Fruit fly (Drosophila melanogaster) whole organism, embryonic: ENCODE measurements around the gene parvin.

Source experiments
- Awh ChIP-seq: fragments of 200-800 bp; sonication (Bioruptor generic); IDR thresholded peaks from 2 replicates; pipeline ENCODE4, ENCODE4 v1.3.6; 2022; ENCODE audit warnings: missing biosample characterization, missing genetic modification characterization
- Bgb ChIP-seq: fragments of 200-800 bp; sonication (Bioruptor generic); IDR thresholded peaks from 2 replicates; pipeline ENCODE4 v1.3.6; 2022; ENCODE audit warnings: missing biosample characterization, missing genetic modification characterization; ENCODE audit not compliant: partially characterized antibody
- CG1024 ChIP-seq: fragments of 200-800 bp; sonication (Bioruptor generic); IDR thresholded peaks from 2 replicates; pipeline ENCODE4 v1.3.6; 2022; ENCODE audit warnings: missing biosample characterization, missing genetic modification characterization
- CG10267 ChIP-seq: fragments of 200-800 bp; sonication (Bioruptor generic); optimal IDR thresholded peaks from 2 replicates; lab custom pipeline; 2018; ENCODE audit warnings: missing biosample characterization, mild to moderate bottlenecking, missing genetic modification characterization, moderate library complexity
- CG10979 ChIP-seq: fragments of 200-800 bp; sonication (Bioruptor generic); optimal IDR thresholded peaks from 2 replicates; lab custom pipeline; 2018; ENCODE audit warnings: missing biosample characterization, mild to moderate bottlenecking, missing genetic modification characterization, moderate library complexity
- CG12299 ChIP-seq: fragments of 200-800 bp; sonication (Bioruptor generic); optimal IDR thresholded peaks from 2 replicates; lab custom pipeline; 2018; ENCODE audit warnings: missing biosample characterization, mild to moderate bottlenecking, missing genetic modification characterization
- CG14441 ChIP-seq: fragments of 200-800 bp; sonication (Bioruptor generic); IDR thresholded peaks from 2 replicates; pipeline ENCODE4 v1.3.6; 2022; ENCODE audit warnings: missing biosample characterization, missing genetic modification characterization
- CG14710 ChIP-seq: fragments of 200-800 bp; sonication (Bioruptor generic); optimal IDR thresholded peaks from 3 replicates; lab custom pipeline; 2019; ENCODE audit warnings: missing biosample characterization, mild to moderate bottlenecking, missing genetic modification characterization, moderate library complexity
- CG15269 ChIP-seq: fragments of 200-800 bp; sonication (Bioruptor generic); optimal IDR thresholded peaks from 2 replicates; lab custom pipeline; 2018; ENCODE audit warnings: missing biosample characterization, mild to moderate bottlenecking, missing genetic modification characterization, moderate library complexity
- CG16863 ChIP-seq: fragments of 200-800 bp; sonication (Bioruptor generic); optimal IDR thresholded peaks from 3 replicates; lab custom pipeline; 2016; ENCODE audit warnings: missing biosample characterization, missing genetic modification characterization
- CG17359 ChIP-seq: fragments of 200-800 bp; sonication (Bioruptor generic); optimal IDR thresholded peaks from 3 replicates; lab custom pipeline; 2018; ENCODE audit warnings: missing biosample characterization, mild to moderate bottlenecking, missing genetic modification characterization, moderate library complexity
- CG18262 ChIP-seq: fragments of 200-800 bp; optimal IDR thresholded peaks from 3 replicates; lab custom pipeline; 2019; ENCODE audit warnings: missing biosample characterization, mild to moderate bottlenecking, missing genetic modification characterization, moderate library complexity
- CG2120 ChIP-seq: fragments of 200-800 bp; sonication (Bioruptor generic); optimal IDR thresholded peaks from 3 replicates; lab custom pipeline; 2016; ENCODE audit warnings: missing biosample characterization, missing genetic modification characterization
- CG2712 ChIP-seq: fragments of 200-800 bp; optimal IDR thresholded peaks from 3 replicates; lab custom pipeline; 2019; ENCODE audit warnings: missing biosample characterization, mild to moderate bottlenecking, missing genetic modification characterization, moderate library complexity
- CG30403 ChIP-seq: fragments of 200-800 bp; sonication (Bioruptor generic); optimal IDR thresholded peaks from 3 replicates; lab custom pipeline; 2016; ENCODE audit warnings: missing biosample characterization, missing genetic modification characterization
- CG4424 ChIP-seq: fragments of 200-800 bp; sonication (Bioruptor generic); optimal IDR thresholded peaks from 3 replicates; lab custom pipeline; 2016; ENCODE audit warnings: missing biosample characterization, missing genetic modification characterization
- CG6689 ChIP-seq: fragments of 200-800 bp; sonication (Bioruptor generic); IDR thresholded peaks from 2 replicates; pipeline ENCODE4 v1.3.6; 2022; ENCODE audit warnings: missing biosample characterization, missing genetic modification characterization
- CG7357 ChIP-seq: fragments of 200-800 bp; sonication (Bioruptor generic); IDR thresholded peaks from 3 replicates; pipeline ENCODE4 v1.3.6; 2022; ENCODE audit warnings: missing biosample characterization, missing genetic modification characterization
- CG7786 ChIP-seq: fragments of 200-800 bp; sonication (Bioruptor generic); optimal IDR thresholded peaks from 2 replicates; lab custom pipeline; 2016; ENCODE audit warnings: missing biosample characterization, missing genetic modification characterization
- CG7839 ChIP-seq: fragments of 200-800 bp; sonication (Bioruptor generic); optimal IDR thresholded peaks from 3 replicates; lab custom pipeline; 2018; ENCODE audit warnings: missing biosample characterization, mild to moderate bottlenecking, missing genetic modification characterization, moderate library complexity
- CG8388 ChIP-seq: fragments of 200-800 bp; sonication (Bioruptor generic); optimal IDR thresholded peaks from 2 replicates; lab custom pipeline; 2019; ENCODE audit warnings: missing biosample characterization, mild to moderate bottlenecking, missing genetic modification characterization, moderate library complexity
- D ChIP-seq, 2 experiments: fragments of 200-800 bp in 1 of 2; fragments of >200 bp in 1 of 2; sonication (Bioruptor generic) in 1 of 2; optimal IDR thresholded peaks; 2 replicates in 1 of 2; 3 replicates in 1 of 2; lab custom pipeline; 2017; ENCODE audit warnings: mild to moderate bottlenecking in 1 of 2, missing biosample characterization in 1 of 2, missing genetic modification characterization in 1 of 2, missing genetic modification reagents in 1 of 2
- Dip3 ChIP-seq: fragments of 200-800 bp; sonication (Bioruptor generic); optimal IDR thresholded peaks from 3 replicates; lab custom pipeline; 2016; ENCODE audit warnings: missing biosample characterization, missing genetic modification characterization
- Hr3 ChIP-seq: fragments of 200-800 bp; sonication (Bioruptor generic); optimal IDR thresholded peaks from 3 replicates; lab custom pipeline; 2016; ENCODE audit warnings: missing biosample characterization, missing genetic modification characterization
- Hr51 ChIP-seq, 2 experiments: fragments of 200-800 bp; sonication (Bioruptor generic); optimal IDR thresholded peaks; 2 replicates in 1 of 2; 3 replicates in 1 of 2; lab custom pipeline; 2016 to 2018; ENCODE audit warnings: missing biosample characterization in 2 of 2, missing genetic modification characterization in 2 of 2, mild to moderate bottlenecking in 1 of 2, moderate library complexity in 1 of 2
- Med ChIP-seq: fragments of 200-800 bp; sonication (Bioruptor generic); peaks from one replicate; lab custom pipeline; 2016; ENCODE audit warnings: missing biosample characterization, missing genetic modification characterization, mild to moderate bottlenecking, inconsistent platforms, moderate library complexity
- Oli ChIP-seq: fragments of 200-800 bp; sonication (Bioruptor generic); optimal IDR thresholded peaks from 2 replicates; lab custom pipeline; 2018; ENCODE audit warnings: missing biosample characterization, mild to moderate bottlenecking, missing genetic modification characterization, moderate library complexity
- Six4 ChIP-seq: fragments of 200-800 bp; sonication (Bioruptor generic); optimal IDR thresholded peaks from 2 replicates; lab custom pipeline; 2016; ENCODE audit warnings: missing biosample characterization, missing genetic modification characterization
- Xbp1 ChIP-seq: fragments of 200-800 bp; sonication (Bioruptor generic); optimal IDR thresholded peaks from 3 replicates; lab custom pipeline; 2016; ENCODE audit warnings: missing biosample characterization, mild to moderate bottlenecking, missing genetic modification characterization
- az2 ChIP-seq: fragments of 200-800 bp; sonication (Bioruptor generic); optimal IDR thresholded peaks from 3 replicates; lab custom pipeline; 2016; ENCODE audit warnings: missing biosample characterization, missing genetic modification characterization
- ci ChIP-seq: fragments of 200-800 bp; sonication (Bioruptor generic); IDR thresholded peaks from 3 replicates; pipeline ENCODE4 v1.3.6; 2022; ENCODE audit warnings: missing biosample characterization, missing genetic modification characterization
- dmrt11E ChIP-seq: fragments of 200-800 bp; sonication (Bioruptor generic); optimal IDR thresholded peaks from 3 replicates; lab custom pipeline; 2018; ENCODE audit warnings: missing biosample characterization, mild to moderate bottlenecking, missing genetic modification characterization, moderate library complexity
- dmrt99B ChIP-seq: fragments of 200-800 bp; sonication (Bioruptor generic); optimal IDR thresholded peaks from 2 replicates; lab custom pipeline; 2018; ENCODE audit warnings: missing biosample characterization, mild to moderate bottlenecking, missing genetic modification characterization, moderate library complexity
- dpn ChIP-seq, 2 experiments: fragments of 200-800 bp; sonication (Bioruptor generic); optimal IDR thresholded peaks; 3 replicates each; lab custom pipeline; 2016; ENCODE audit warnings: missing biosample characterization in 2 of 2, missing genetic modification characterization in 2 of 2
- ems ChIP-seq: fragments of 200-800 bp; sonication (Bioruptor generic); optimal IDR thresholded peaks from 3 replicates; lab custom pipeline; 2016; ENCODE audit warnings: missing biosample characterization, missing genetic modification characterization
- en ChIP-seq: fragments of 200-800 bp; sonication (Bioruptor generic); optimal IDR thresholded peaks from 2 replicates; lab custom pipeline; 2016; ENCODE audit warnings: missing biosample characterization, missing genetic modification characterization
- grau ChIP-seq: fragments of 200-800 bp; optimal IDR thresholded peaks from 3 replicates; lab custom pipeline; 2019; ENCODE audit warnings: missing biosample characterization, mild to moderate bottlenecking, missing genetic modification characterization, moderate library complexity
- gsb-n ChIP-seq: fragments of 200-800 bp; sonication (Bioruptor generic); optimal IDR thresholded peaks from 3 replicates; lab custom pipeline; 2018; ENCODE audit warnings: missing biosample characterization, mild to moderate bottlenecking, missing genetic modification characterization
- gt ChIP-seq: fragments of 200-800 bp; sonication (Bioruptor generic); IDR thresholded peaks from 2 replicates; pipeline ENCODE4 v1.3.6; 2022; ENCODE audit warnings: missing biosample characterization, missing genetic modification characterization
- nmo ChIP-seq: fragments of 200-800 bp; sonication (Bioruptor generic); optimal IDR thresholded peaks from 2 replicates; lab custom pipeline; 2018; ENCODE audit warnings: missing biosample characterization, mild to moderate bottlenecking, missing genetic modification characterization, moderate library complexity
- prd ChIP-seq, 3 experiments: fragments of >200 bp in 2 of 3; fragments of 200-800 bp in 1 of 3; sonication (Bioruptor generic) in 1 of 3; optimal IDR thresholded peaks in 2 of 3; IDR thresholded peaks in 1 of 3; 2 replicates in 2 of 3; 3 replicates in 1 of 3; pipeline versions ENCODE4 v1.3.6 to Lab custom; 2017 to 2022; ENCODE audit warnings: missing biosample characterization in 1 of 3, missing genetic modification characterization in 1 of 3
- pum ChIP-seq: fragments of 200-800 bp; sonication (Bioruptor generic); optimal IDR thresholded peaks from 2 replicates; lab custom pipeline; 2016; ENCODE audit warnings: missing biosample characterization, missing genetic modification characterization
- sc ChIP-seq, 3 experiments: fragments of >200 bp in 2 of 3; fragments of 200-800 bp in 1 of 3; sonication (Bioruptor generic) in 1 of 3; optimal IDR thresholded peaks; 2 replicates in 2 of 3; 3 replicates in 1 of 3; lab custom pipeline; 2017; ENCODE audit warnings: mild to moderate bottlenecking in 1 of 3, missing biosample characterization in 1 of 3, missing genetic modification characterization in 1 of 3, missing genetic modification reagents in 1 of 3
- sisA ChIP-seq: fragments of 200-800 bp; sonication (Bioruptor generic); IDR thresholded peaks from 2 replicates; pipeline ENCODE4 v1.3.6; 2022; ENCODE audit warnings: missing biosample characterization, missing genetic modification characterization
- sob ChIP-seq: fragments of 200-800 bp; sonication (Bioruptor generic); IDR thresholded peaks from 2 replicates; pipeline ENCODE4 v1.3.6; 2022; ENCODE audit warnings: missing biosample characterization, missing genetic modification characterization
- sr ChIP-seq: fragments of 200-800 bp; sonication (Bioruptor generic); IDR thresholded peaks from 3 replicates; pipeline ENCODE4 v1.3.6; 2022; ENCODE audit warnings: missing biosample characterization, missing genetic modification characterization
- trem ChIP-seq: fragments of 200-800 bp; optimal IDR thresholded peaks from 3 replicates; lab custom pipeline; 2019; ENCODE audit warnings: missing biosample characterization, mild to moderate bottlenecking, missing genetic modification characterization, moderate library complexity
- zfh1 ChIP-seq: fragments of 200-800 bp; sonication (Bioruptor generic); IDR thresholded peaks from 3 replicates; pipeline ENCODE4 v1.3.6; 2022; ENCODE audit warnings: missing biosample characterization, missing genetic modification characterization

The parvin gene

dm6 chrX:19784875-19785274 lies 39.0 kb downstream of the parvin start (continued):
- TF ChIP-seq CG10979 (tag; lab: Kevin White, UChicago) (peak; percentile 45), Awh (GFP tag; lab: Robert Waterston, UW) (0 out of 2 replicates have a peak, but pooled peaks have one; percentile 8), zfh1 (GFP tag; lab: Robert Waterston, UW) (peak; percentile 38; the same call in 2 of the 3 replicates), CG10267 (tag; lab: Kevin White, UChicago) (peak; percentile 24), dmrt11E (tag; lab: Kevin White, UChicago) (peak; percentile 49), CG7357 (0 out of 3 replicates have a peak, but pooled peaks have one; percentile 21), sisA (peak; percentile 19; the same call in 1 of the 2 replicates), Dip3 (GFP tag; lab: Kevin White, UChicago) (peak; percentile 8), pum (GFP tag; lab: Kevin White, UChicago) (peak; percentile 21), CG8388 (GFP tag; lab: Kevin White, UChicago) (peak; percentile 25), Hr3 (GFP tag; lab: Kevin White, UChicago) (peak; percentile 19), Med (GFP tag; lab: Kevin White, UChicago) (peak; percentile 73), CG2120 (GFP tag; lab: Kevin White, UChicago) (peak; percentile 14), trem (tag; lab: Kevin White, UChicago) (peak; percentile 15), gsb-n (tag; lab: Kevin White, UChicago) (peak; percentile 14), CG14441 (GFP tag; lab: Robert Waterston, UW) (0 out of 2 replicates have a peak, but pooled peaks have one; percentile 18), grau (tag; lab: Kevin White, UChicago) (peak; percentile 22), Oli (tag; lab: Kevin White, UChicago) (peak; percentile 27), Bgb (GFP tag; lab: Robert Waterston, UW) (no peak), CG18262 (tag; lab: Kevin White, UChicago) (peak; percentile 56), CG1024 (GFP tag; lab: Robert Waterston, UW) (peak; percentile 39; the same call in 1 of the 2 replicates), prd (optimal IDR thresholded peaks at IDR 0.05; lab: Kevin White, UChicago) (no peak), prd (GFP tag; IDR thresholded peaks at IDR 0.05; lab: Robert Waterston, UW) (peak; percentile 56; the same call in 2 of the 3 replicates), en (GFP tag; lab: Kevin White, UChicago) (no peak), az2 (GFP tag; lab: Kevin White, UChicago) (peak; percentile 21), CG12299 (tag; lab: Kevin White, UChicago) (no peak), CG7839 (tag; lab: Kevin White, UChicago) (peak; percentile 55), sc (optimal IDR thresholded peaks at IDR 0.05; lab: Kevin White, UChicago) (no peak), sc (GFP tag; optimal IDR thresholded peaks at IDR 0.05; lab: Kevin White, UChicago) (peak; percentile 11), CG15269 (tag; lab: Kevin White, UChicago) (peak; percentile 2), CG6689 (GFP tag; lab: Robert Waterston, UW) (peak; percentile 32; the same call in 1 of the 2 replicates), sr (GFP tag; lab: Robert Waterston, UW) (no peak), CG2712 (peak; percentile 63), dpn (GFP tag; optimal IDR thresholded peaks at IDR 0.05; lab: Kevin White, UChicago) (peak in 1 of 2 experiments; percentile 26), D (optimal IDR thresholded peaks at IDR 0.05; lab: Kevin White, UChicago) (no peak), D (GFP tag; optimal IDR thresholded peaks at IDR 0.05; lab: Kevin White, UChicago) (peak; percentile 28), CG14710 (tag; lab: Kevin White, UChicago) (peak; percentile 31), CG4424 (GFP tag; lab: Kevin White, UChicago) (peak; percentile 10), nmo (peak; percentile 33), CG16863 (no peak), CG30403 (peak; percentile 31), ems (GFP tag; lab: Kevin White, UChicago) (no peak), Xbp1 (GFP tag; lab: Kevin White, UChicago) (peak; percentile 17), ci (GFP tag; lab: Robert Waterston, UW) (peak; percentile 55; the same call in 2 of the 3 replicates), gt (GFP tag; lab: Robert Waterston, UW) (no peak), CG7786 (GFP tag; lab: Kevin White, UChicago) (peak; percentile 12), dmrt99B (peak; percentile 48), Hr51 (GFP tag; optimal IDR thresholded peaks at IDR 0.05; lab: Kevin White, UChicago) (peak in 1 of 2 experiments; percentile 30), Six4 (GFP tag; lab: Kevin White, UChicago) (peak; percentile 15), sob (GFP tag; lab: Robert Waterston, UW) (no peak), CG17359 (peak; percentile 21)
